Fruit fly (Drosophila melanogaster): ENCODE measurements around the gene Gug.

Gene Gug

DNA sequence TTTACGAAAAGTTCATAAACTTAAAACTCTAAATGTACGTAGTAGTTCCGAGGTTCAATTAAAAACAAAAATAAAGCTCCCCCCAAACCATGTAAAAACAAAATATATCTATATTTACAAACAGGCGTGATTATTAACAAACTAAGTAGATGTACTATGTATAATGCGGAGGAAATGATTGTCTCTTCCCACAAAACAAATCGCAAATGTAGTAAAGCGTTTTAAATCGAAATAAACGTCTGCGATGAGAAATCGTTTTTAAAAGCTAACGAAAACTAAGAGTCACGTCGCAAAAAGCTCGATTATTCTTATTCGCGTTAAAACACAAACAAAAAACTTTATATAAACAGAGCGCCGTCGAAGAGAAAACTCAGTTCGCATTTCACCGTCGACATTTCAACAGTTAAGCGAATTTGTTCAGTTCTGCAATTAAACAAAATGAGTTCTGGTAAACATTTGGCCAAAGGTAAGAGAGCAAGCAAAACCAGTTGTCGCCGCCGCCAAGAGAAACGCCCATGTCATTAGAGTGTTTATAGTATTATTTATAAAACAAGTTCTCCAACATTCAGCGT, 68.9 kb downstream of the Gug start, which contains the start of gene GstO3 (continued):
- no peak for TF ChIP-seq H15 (GFP tag; IDR thresholded peaks at IDR 0.05)
- peak; percentile 19 for TF ChIP-seq exex (tag; optimal IDR thresholded peaks at IDR 0.05)
- TF ChIP-seq CG13287 (GFP tag; IDR thresholded peaks at IDR 0.05; ENCODE audit: partially characterized antibody) = peak; percentile 58
- TF ChIP-seq CG16815 (GFP tag; optimal IDR thresholded peaks at IDR 0.05) = no peak
- no peak for TF ChIP-seq ssp (GFP tag; IDR thresholded peaks at IDR 0.05)
- TF ChIP-seq pita (GFP tag; optimal IDR thresholded peaks at IDR 0.05) = no peak
- TF ChIP-seq Usf (GFP tag; optimal IDR thresholded peaks at IDR 0.05) = no peak
- no peak for TF ChIP-seq jing (GFP tag; optimal IDR thresholded peaks at IDR 0.05)
- TF ChIP-seq CG14050 (GFP tag; IDR thresholded peaks at IDR 0.05) = no peak
- TF ChIP-seq Adf1 (GFP tag; IDR thresholded peaks at IDR 0.05) = no peak
- TF ChIP-seq grn (GFP tag; optimal IDR thresholded peaks at IDR 0.05) = no peak
- no peak for TF ChIP-seq gsb (GFP tag; IDR thresholded peaks at IDR 0.05)
- TF ChIP-seq bsh (GFP tag; optimal IDR thresholded peaks at IDR 0.05) = peak in 1 of 2 experiments; percentile 38
- TF ChIP-seq nom (GFP tag; optimal IDR thresholded peaks at IDR 0.05) = peak; percentile 81
- no peak for TF ChIP-seq CG17186 (GFP tag; optimal IDR thresholded peaks at IDR 0.05)
- no peak for TF ChIP-seq CG13424 (tag; optimal IDR thresholded peaks at IDR 0.05)
- TF ChIP-seq croc (GFP tag; conservative IDR thresholded peaks at IDR 0.05) = no peak
- TF ChIP-seq gro (GFP tag; optimal IDR thresholded peaks at IDR 0.05) = peak; percentile 3
- no peak for TF ChIP-seq CG6765 (GFP tag; optimal IDR thresholded peaks at IDR 0.05)
- TF ChIP-seq CG1233 (GFP tag; optimal IDR thresholded peaks at IDR 0.05) = no peak
- TF ChIP-seq Dfd (GFP tag; optimal IDR thresholded peaks at IDR 0.05) = no peak
- TF ChIP-seq chif (GFP tag; optimal IDR thresholded peaks at IDR 0.05) = no peak
- TF ChIP-seq gt (GFP tag; IDR thresholded peaks at IDR 0.05) = no peak
- TF ChIP-seq CG6254 (GFP tag; optimal IDR thresholded peaks at IDR 0.05) = no peak
- TF ChIP-seq CG42726 (GFP tag; IDR thresholded peaks at IDR 0.05; ENCODE audit: partially characterized antibody) = 0 out of 2 replicates have a peak, but pooled peaks have one; percentile 26
- TF ChIP-seq mam (GFP tag; optimal IDR thresholded peaks at IDR 0.05) = no peak
- no peak for TF ChIP-seq Mrtf (GFP tag; IDR thresholded peaks at IDR 0.05)
- TF ChIP-seq crc (GFP tag; optimal IDR thresholded peaks at IDR 0.05) = no peak
- no peak for TF ChIP-seq Dip2 (GFP tag; IDR thresholded peaks at IDR 0.05)
- no peak for TF ChIP-seq hb (GFP tag; IDR thresholded peaks at IDR 0.05; ENCODE audit: partially characterized antibody)
- TF ChIP-seq CG1603 (tag; optimal IDR thresholded peaks at IDR 0.05) = no peak
- no peak for TF ChIP-seq CG4424 (GFP tag; optimal IDR thresholded peaks at IDR 0.05)
- TF ChIP-seq CG6683 (GFP tag; optimal IDR thresholded peaks at IDR 0.05) = no peak
- TF ChIP-seq hbn (GFP tag; IDR thresholded peaks at IDR 0.05; ENCODE audit: partially characterized antibody) = no peak
- no peak for TF ChIP-seq CG11696 (GFP tag; IDR thresholded peaks at IDR 0.05)
- no peak for TF ChIP-seq HmgD (GFP tag; optimal IDR thresholded peaks at IDR 0.05)
- TF ChIP-seq CG5953 (GFP tag; IDR thresholded peaks at IDR 0.05) = no peak
- TF ChIP-seq corto (GFP tag; optimal IDR thresholded peaks at IDR 0.05) = peak; percentile 32
- TF ChIP-seq wdn (GFP tag; IDR thresholded peaks at IDR 0.05) = no peak
- TF ChIP-seq Ravus (GFP tag; IDR thresholded peaks at IDR 0.05) = no peak
- TF ChIP-seq CG2120 (GFP tag; optimal IDR thresholded peaks at IDR 0.05) = no peak
- no peak for TF ChIP-seq gsb-n (tag; optimal IDR thresholded peaks at IDR 0.05)
- no peak for TF ChIP-seq Elba2 (GFP tag; optimal IDR thresholded peaks at IDR 0.05)
- TF ChIP-seq lab (GFP tag; optimal IDR thresholded peaks at IDR 0.05) = peak; percentile 34
- TF ChIP-seq D19A (tag; optimal IDR thresholded peaks at IDR 0.05) = no peak
- no peak for TF ChIP-seq ttk (GFP tag; IDR thresholded peaks at IDR 0.05)
- TF ChIP-seq CG2875 (GFP tag; optimal IDR thresholded peaks at IDR 0.05) = no peak
- TF ChIP-seq en (GFP tag; optimal IDR thresholded peaks at IDR 0.05) = no peak
- no peak for TF ChIP-seq esg (GFP tag; conservative IDR thresholded peaks at IDR 0.05)
- no peak for TF ChIP-seq CG30431 (GFP tag; optimal IDR thresholded peaks at IDR 0.05)
- TF ChIP-seq Chrac-16 (GFP tag; optimal IDR thresholded peaks at IDR 0.05) = no peak

Measured in whole organism, embryonic.